Fruit fly (Drosophila melanogaster): ENCODE data around the gene Sas-6.

DNA sequence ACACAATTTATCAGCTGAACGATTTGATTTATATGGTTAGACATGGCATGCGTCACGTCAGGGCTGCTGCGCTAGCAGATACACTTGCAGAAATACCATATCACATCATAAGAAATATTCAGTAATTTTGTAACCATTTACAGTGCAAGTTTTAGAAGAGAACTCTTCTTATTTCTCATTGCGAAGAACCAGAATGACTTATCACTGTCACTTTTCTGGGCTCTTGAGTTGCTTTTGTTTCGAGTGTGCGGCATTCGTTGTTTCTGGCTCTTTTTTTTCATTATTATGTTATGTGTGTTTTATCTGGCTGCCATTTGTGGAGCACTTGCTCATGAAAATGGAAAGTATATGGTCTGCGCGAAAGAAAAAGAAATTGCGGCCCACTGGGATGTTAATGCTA lies 13.1 kb upstream of the Sas-6 start:
- no peak for TF ChIP-seq cnc (optimal IDR thresholded peaks at IDR 0.05)
- no peak for TF ChIP-seq CG7101 (tag; optimal IDR thresholded peaks at IDR 0.05)
- no peak for TF ChIP-seq cic (GFP tag; optimal IDR thresholded peaks at IDR 0.05)

Measured in whole organism, adult.